Fruit fly (Drosophila melanogaster) whole organism, embryonic: ENCODE data around the gene CG9992.
A peak's percentile ranks its signal among the peaks of the same experiment; 100 is the strongest.

Experiments
- ATbp ChIP-seq: fragments of 200-800 bp; sonication (Bioruptor generic); optimal IDR thresholded peaks from 2 replicates; lab custom pipeline; 2017; ENCODE audit warnings: missing biosample characterization, mild to moderate bottlenecking, missing genetic modification characterization, missing genetic modification reagents
- CG10321 ChIP-seq: fragments of 200-800 bp; sonication (Bioruptor generic); IDR thresholded peaks from 2 replicates; pipeline ENCODE4 v1.3.6; 2022; ENCODE audit warnings: missing biosample characterization, missing genetic modification characterization
- CG12219 ChIP-seq: fragments of 200-800 bp; sonication (Bioruptor generic); optimal IDR thresholded peaks from 3 replicates; lab custom pipeline; 2018; ENCODE audit warnings: missing biosample characterization, mild to moderate bottlenecking, missing genetic modification characterization
- CG1233 ChIP-seq: fragments of 200-800 bp; sonication (Bioruptor generic); optimal IDR thresholded peaks from 4 replicates; lab custom pipeline; 2018; ENCODE audit warnings: missing biosample characterization, mild to moderate bottlenecking, missing genetic modification characterization
- CG13287 ChIP-seq: fragments of 200-800 bp; sonication (Bioruptor generic); IDR thresholded peaks from 2 replicates; pipeline ENCODE4 v1.3.6; 2022; ENCODE audit warnings: missing biosample characterization, missing genetic modification characterization; ENCODE audit not compliant: partially characterized antibody
- CG13894 ChIP-seq: fragments of 200-800 bp; sonication (Bioruptor generic); optimal IDR thresholded peaks from 3 replicates; lab custom pipeline; 2018; ENCODE audit warnings: missing biosample characterization, mild to moderate bottlenecking, missing genetic modification characterization, moderate library complexity
- CG14050 ChIP-seq: fragments of 200-800 bp; sonication (Bioruptor generic); IDR thresholded peaks from 3 replicates; pipeline ENCODE4 v1.3.6; 2022; ENCODE audit warnings: missing biosample characterization, missing genetic modification characterization
- CG14860 ChIP-seq: fragments of 200-800 bp; sonication (Bioruptor generic); IDR thresholded peaks from 3 replicates; pipeline ENCODE4 v1.3.6; 2022; ENCODE audit warnings: missing biosample characterization, missing genetic modification characterization; ENCODE audit not compliant: partially characterized antibody
- CG15514 ChIP-seq: fragments of 200-800 bp; sonication (Bioruptor generic); optimal IDR thresholded peaks from 3 replicates; lab custom pipeline; 2017; ENCODE audit warnings: missing biosample characterization, missing genetic modification characterization, mild to moderate bottlenecking, moderate library complexity, missing genetic modification reagents
- CG16863 ChIP-seq: fragments of 200-800 bp; sonication (Bioruptor generic); optimal IDR thresholded peaks from 3 replicates; lab custom pipeline; 2016; ENCODE audit warnings: missing biosample characterization, missing genetic modification characterization
- CG17612 ChIP-seq: fragments of 200-800 bp; sonication (Bioruptor generic); IDR thresholded peaks from 2 replicates; pipeline ENCODE4 v1.3.6; 2022; ENCODE audit warnings: missing biosample characterization, missing genetic modification characterization
- CG17802 ChIP-seq: fragments of 200-800 bp; sonication (Bioruptor generic); optimal IDR thresholded peaks from 2 replicates; lab custom pipeline; 2018; ENCODE audit warnings: missing biosample characterization, mild to moderate bottlenecking, missing genetic modification characterization, moderate library complexity
- CG32767 ChIP-seq: fragments of 200-800 bp; sonication (Bioruptor generic); IDR thresholded peaks from 2 replicates; pipeline ENCODE4 v1.3.6; 2022; ENCODE audit warnings: missing biosample characterization, missing genetic modification characterization
- CG34422 ChIP-seq: fragments of 200-800 bp; sonication (Bioruptor generic); IDR thresholded peaks from 3 replicates; pipeline ENCODE4 v1.3.6; 2022; ENCODE audit warnings: missing biosample characterization, missing genetic modification characterization
- CG4707 ChIP-seq: fragments of 200-800 bp; sonication (Bioruptor generic); optimal IDR thresholded peaks from 2 replicates; lab custom pipeline; 2018; ENCODE audit warnings: missing biosample characterization, mild to moderate bottlenecking, missing genetic modification characterization, moderate library complexity
- CG6272 ChIP-seq: fragments of 200-800 bp; sonication (Bioruptor generic); IDR thresholded peaks from 2 replicates; pipeline ENCODE4 v1.3.6; 2022; ENCODE audit warnings: missing biosample characterization, missing genetic modification characterization
- CG7745 ChIP-seq: fragments of 200-800 bp; sonication (Bioruptor generic); optimal IDR thresholded peaks from 2 replicates; lab custom pipeline; 2018; ENCODE audit warnings: missing biosample characterization, mild to moderate bottlenecking, missing genetic modification characterization, moderate library complexity
- CG7928 ChIP-seq: fragments of 200-800 bp; sonication (Bioruptor generic); optimal IDR thresholded peaks from 2 replicates; lab custom pipeline; 2017; ENCODE audit warnings: missing biosample characterization, mild to moderate bottlenecking, missing genetic modification characterization
- CHES-1-like ChIP-seq: fragments of 200-800 bp; sonication (Bioruptor generic); optimal IDR thresholded peaks from 2 replicates; lab custom pipeline; 2016; ENCODE audit warnings: missing biosample characterization, missing genetic modification characterization
- CoRest ChIP-seq: fragments of 200-800 bp; sonication (Bioruptor generic); optimal IDR thresholded peaks from 3 replicates; lab custom pipeline; 2018; ENCODE audit warnings: missing biosample characterization, mild to moderate bottlenecking, missing genetic modification characterization, moderate library complexity
- Dref ChIP-seq: fragments of 200-800 bp; sonication (Bioruptor generic); IDR thresholded peaks from 2 replicates; pipeline ENCODE4 v1.3.6; 2022; ENCODE audit warnings: missing biosample characterization, missing genetic modification characterization
- E2f2 ChIP-seq: fragments of 200-800 bp; sonication (Bioruptor generic); IDR thresholded peaks from 2 replicates; pipeline ENCODE4 v1.3.6; 2022; ENCODE audit warnings: missing biosample characterization, missing genetic modification characterization
- GATAe ChIP-seq: fragments of 200-800 bp; sonication (Bioruptor generic); conservative IDR thresholded peaks from 2 replicates; pipeline ENCODE4 v1.3.6; 2022; ENCODE audit warnings: missing biosample characterization, missing genetic modification characterization
- H2.0 ChIP-seq: fragments of 200-800 bp; sonication (Bioruptor generic); IDR thresholded peaks from 2 replicates; pipeline ENCODE4 v1.3.6; 2022; ENCODE audit warnings: missing biosample characterization, missing genetic modification characterization
- HLH4C ChIP-seq: fragments of 200-800 bp; sonication (Bioruptor generic); IDR thresholded peaks from 3 replicates; pipeline ENCODE4 v1.3.6; 2022; ENCODE audit warnings: missing biosample characterization, missing genetic modification characterization; ENCODE audit not compliant: partially characterized antibody
- Hr51 ChIP-seq, 2 experiments: fragments of 200-800 bp; sonication (Bioruptor generic); optimal IDR thresholded peaks; 2 replicates in 1 of 2; 3 replicates in 1 of 2; lab custom pipeline; 2016 to 2018; ENCODE audit warnings: missing biosample characterization in 2 of 2, missing genetic modification characterization in 2 of 2, mild to moderate bottlenecking in 1 of 2, moderate library complexity in 1 of 2
- MBD-R2 ChIP-seq: fragments of 200-800 bp; sonication (Bioruptor generic); IDR thresholded peaks from 2 replicates; pipeline ENCODE4 v1.3.6; 2022; ENCODE audit warnings: missing biosample characterization, missing genetic modification characterization
- Ravus ChIP-seq: fragments of 200-800 bp; sonication (Bioruptor generic); IDR thresholded peaks from 2 replicates; pipeline ENCODE4 v1.3.6; 2022; ENCODE audit warnings: missing biosample characterization, missing genetic modification characterization
- Stat92E ChIP-seq, 3 experiments: fragments of >200 bp in 2 of 3; fragments of 200-800 bp in 1 of 3; sonication (Bioruptor generic) in 1 of 3; optimal IDR thresholded peaks; 2 replicates each; lab custom pipeline; 2017 to 2019; ENCODE audit warnings: missing biosample characterization in 3 of 3, missing genetic modification characterization in 3 of 3, mild to moderate bottlenecking in 1 of 3, moderate library complexity in 1 of 3
- az2 ChIP-seq: fragments of 200-800 bp; sonication (Bioruptor generic); optimal IDR thresholded peaks from 3 replicates; lab custom pipeline; 2016; ENCODE audit warnings: missing biosample characterization, missing genetic modification characterization
- bsh ChIP-seq, 2 experiments: fragments of 200-800 bp; sonication (Bioruptor generic); optimal IDR thresholded peaks; 2 replicates each; lab custom pipeline; 2017 to 2018; ENCODE audit warnings: mild to moderate bottlenecking in 2 of 2, missing biosample characterization in 2 of 2, missing genetic modification characterization in 2 of 2, moderate library complexity in 1 of 2
- cad ChIP-seq: fragments of >200 bp; optimal IDR thresholded peaks from 2 replicates; lab custom pipeline; 2017; ENCODE audit warnings: missing biosample characterization, missing genetic modification characterization
- ci ChIP-seq: fragments of 200-800 bp; sonication (Bioruptor generic); IDR thresholded peaks from 3 replicates; pipeline ENCODE4 v1.3.6; 2022; ENCODE audit warnings: missing biosample characterization, missing genetic modification characterization
- crol ChIP-seq: fragments of 200-800 bp; sonication (Bioruptor generic); IDR thresholded peaks from 2 replicates; pipeline ENCODE4 v1.3.6; 2022; ENCODE audit warnings: missing biosample characterization, missing genetic modification characterization
- crp ChIP-seq, 2 experiments: fragments of 200-800 bp; sonication (Bioruptor generic); optimal IDR thresholded peaks; 2 replicates in 1 of 2; 3 replicates in 1 of 2; lab custom pipeline; 2017; ENCODE audit warnings: missing biosample characterization in 2 of 2, missing genetic modification characterization in 2 of 2, mild to moderate bottlenecking in 1 of 2, moderate library complexity in 1 of 2
- dmrt99B ChIP-seq: fragments of 200-800 bp; sonication (Bioruptor generic); optimal IDR thresholded peaks from 2 replicates; lab custom pipeline; 2018; ENCODE audit warnings: missing biosample characterization, mild to moderate bottlenecking, missing genetic modification characterization, moderate library complexity
- gcm ChIP-seq: fragments of 200-800 bp; sonication (Bioruptor generic); optimal IDR thresholded peaks from 2 replicates; lab custom pipeline; 2019; ENCODE audit warnings: missing biosample characterization, mild to moderate bottlenecking, missing genetic modification characterization, moderate library complexity
- ind ChIP-seq: fragments of 200-800 bp; sonication (Bioruptor generic); optimal IDR thresholded peaks from 3 replicates; lab custom pipeline; 2016; ENCODE audit warnings: missing biosample characterization, missing genetic modification characterization
- nom ChIP-seq: fragments of 200-800 bp; sonication (Bioruptor generic); optimal IDR thresholded peaks from 2 replicates; lab custom pipeline; 2017; ENCODE audit warnings: missing biosample characterization, missing genetic modification characterization, mild to moderate bottlenecking, moderate library complexity, missing genetic modification reagents
- odd ChIP-seq: fragments of 200-800 bp; sonication (Bioruptor generic); optimal IDR thresholded peaks from 2 replicates; lab custom pipeline; 2017; ENCODE audit warnings: missing biosample characterization, mild to moderate bottlenecking, missing genetic modification characterization
- row ChIP-seq: fragments of 200-800 bp; sonication (Bioruptor generic); IDR thresholded peaks from 3 replicates; pipeline ENCODE4 v1.3.6; 2022; ENCODE audit warnings: missing biosample characterization, missing genetic modification characterization
- salm ChIP-seq: fragments of 200-800 bp; sonication (Bioruptor generic); optimal IDR thresholded peaks from 2 replicates; lab custom pipeline; 2018; ENCODE audit warnings: missing biosample characterization, mild to moderate bottlenecking, missing genetic modification characterization
- scrt ChIP-seq: fragments of 200-800 bp; sonication (Bioruptor generic); optimal IDR thresholded peaks from 2 replicates; lab custom pipeline; 2018; ENCODE audit warnings: missing biosample characterization, mild to moderate bottlenecking, missing genetic modification characterization, moderate library complexity
- so ChIP-seq: fragments of 200-800 bp; sonication (Bioruptor generic); IDR thresholded peaks from 3 replicates; pipeline ENCODE4 v1.3.6; 2022; ENCODE audit warnings: missing biosample characterization, missing genetic modification characterization
- stwl ChIP-seq: fragments of 200-800 bp; sonication (Bioruptor generic); optimal IDR thresholded peaks from 3 replicates; lab custom pipeline; 2018; ENCODE audit warnings: missing biosample characterization, mild to moderate bottlenecking, missing genetic modification characterization, moderate library complexity
- toy ChIP-seq: fragments of 200-800 bp; sonication (Bioruptor generic); IDR thresholded peaks from 2 replicates; pipeline ENCODE4 v1.3.6; 2022; ENCODE audit warnings: missing biosample characterization, missing genetic modification characterization

CG9992 gene

DNA sequence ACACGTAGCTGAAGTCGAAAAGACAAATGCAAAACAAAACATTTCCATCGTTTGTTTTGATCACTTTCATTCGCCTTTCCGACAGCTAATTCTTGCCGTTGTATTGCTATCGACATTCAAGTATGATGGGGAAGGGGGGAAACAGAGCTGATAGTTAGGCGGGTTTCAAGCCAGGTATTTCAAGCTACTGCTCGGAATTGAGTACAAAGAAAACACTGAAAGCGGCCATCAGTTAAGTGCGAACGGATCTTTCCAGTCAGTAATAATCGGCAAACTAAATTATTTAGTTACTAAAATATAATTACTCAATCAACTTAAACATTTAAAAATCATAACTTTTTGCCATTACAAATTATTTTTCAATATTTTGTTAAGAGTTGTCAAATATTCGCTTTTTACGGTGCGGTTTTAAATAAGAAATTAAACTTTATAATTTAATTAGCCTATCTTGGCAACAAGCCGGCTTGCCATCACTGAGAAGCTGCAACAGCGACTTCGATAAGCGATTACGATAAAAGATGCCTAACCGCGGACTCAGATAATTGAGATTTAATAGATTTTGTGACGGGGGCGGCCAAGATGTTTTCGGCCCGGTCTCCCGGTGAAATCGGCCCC lies 43.2 kb upstream of the CG9992 start (continued):
- TF ChIP-seq CG7745 (tag; lab: Kevin White, UChicago) (no peak), CG10321 (GFP tag; lab: Robert Waterston, UW) (no peak), H2.0 (GFP tag; lab: Robert Waterston, UW) (no peak), az2 (no peak)

DNA sequence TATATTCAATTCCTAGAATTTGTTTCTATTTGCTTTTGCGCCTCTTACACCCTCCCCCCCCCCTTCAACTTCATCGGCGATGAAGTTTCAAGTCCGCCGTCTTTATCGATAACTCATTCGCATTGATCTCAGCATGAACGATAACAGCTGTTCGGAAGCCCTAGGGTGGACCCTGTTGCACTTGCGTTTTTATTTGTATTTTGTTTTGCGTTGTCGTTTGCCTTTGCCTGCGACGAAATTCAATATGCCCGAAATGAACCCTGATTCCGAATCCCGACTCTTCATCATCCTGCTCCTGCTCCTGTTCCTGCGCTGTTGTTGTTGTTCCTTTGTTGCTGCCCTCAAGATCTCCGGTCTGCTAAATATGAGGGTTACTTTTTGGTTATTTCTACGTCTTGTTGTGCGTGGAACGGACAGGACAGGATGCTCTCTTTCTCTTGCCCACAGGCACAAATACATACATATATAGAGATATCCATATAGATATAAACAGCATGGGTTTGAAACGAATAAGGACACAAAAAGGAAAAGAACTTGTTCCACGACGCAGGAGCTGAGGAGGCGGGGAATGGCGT lies 41.9 kb upstream of the CG9992 start:
- TF ChIP-seq so (0 out of 3 replicates have a peak, but pooled peaks have one; percentile 36), CG16863 (GFP tag; lab: Kevin White, UChicago) (no peak), toy (GFP tag; lab: Robert Waterston, UW) (no peak), dmrt99B (tag; lab: Kevin White, UChicago) (peak; percentile 8), nom (GFP tag; lab: Kevin White, UChicago) (peak; percentile 51), CG7928 (peak; percentile 36), CG6272 (GFP tag; lab: Robert Waterston, UW) (no peak), Ravus (GFP tag; lab: Robert Waterston, UW) (no peak), CG17612 (GFP tag; lab: Robert Waterston, UW) (no peak), CG17802 (no peak), MBD-R2 (GFP tag; lab: Robert Waterston, UW) (0 out of 2 replicates have a peak, but pooled peaks have one; percentile 18), HLH4C (GFP tag; lab: Robert Waterston, UW) (0 out of 3 replicates have a peak, but pooled peaks have one; percentile 11), CG15514 (peak; percentile 1), stwl (tag; lab: Kevin White, UChicago) (peak; percentile 13), row (GFP tag; lab: Robert Waterston, UW) (peak; percentile 34; the same call in 1 of the 3 replicates), salm (tag; lab: Kevin White, UChicago) (no peak), Hr51 (GFP tag; optimal IDR thresholded peaks at IDR 0.05; lab: Kevin White, UChicago) (peak in 1 of 2 experiments; percentile 13), E2f2 (peak; percentile 33), CG12219 (GFP tag; lab: Kevin White, UChicago) (peak; percentile 5), bsh (GFP tag; optimal IDR thresholded peaks at IDR 0.05; lab: Kevin White, UChicago) (peak in 1 of 2 experiments; percentile 7), CG14050 (GFP tag; lab: Robert Waterston, UW) (no peak), CG14860 (no peak), gcm (peak; percentile 22), CG13894 (peak; percentile 15), CG32767 (GFP tag; lab: Robert Waterston, UW) (0 out of 2 replicates have a peak, but pooled peaks have one; percentile 27), Dref (GFP tag; lab: Robert Waterston, UW) (peak; percentile 47), cad (no peak), CG13287 (GFP tag; lab: Robert Waterston, UW) (peak; percentile 9; the same call in 1 of the 2 replicates), odd (GFP tag; lab: Kevin White, UChicago) (peak; percentile 8), CoRest (tag; lab: Kevin White, UChicago) (peak; percentile 1), CG4707 (GFP tag; lab: Kevin White, UChicago) (no peak), ind (GFP tag; lab: Kevin White, UChicago) (no peak), scrt (peak; percentile 31), ATbp (GFP tag; lab: Kevin White, UChicago) (peak; percentile 13), ci (GFP tag; lab: Robert Waterston, UW) (0 out of 3 replicates have a peak, but pooled peaks have one; percentile 26), Stat92E (GFP tag; optimal IDR thresholded peaks at IDR 0.05; lab: Kevin White, UChicago) (peak in 1 of 3 experiments; percentile 13), crp (GFP tag; optimal IDR thresholded peaks at IDR 0.05; lab: Kevin White, UChicago) (peak in 1 of 2 experiments; percentile 43), CG34422 (no peak), crol (GFP tag; lab: Robert Waterston, UW) (peak; percentile 68), CHES-1-like (no peak), CG1233 (GFP tag; lab: Kevin White, UChicago) (no peak), GATAe (no peak)
